Fruit fly (Drosophila melanogaster) whole organism, embryonic: ENCODE data around the gene Dpm3.

ENCODE experiments used
- C15 ChIP-seq: fragments of 200-800 bp; sonication (Bioruptor generic); IDR thresholded peaks from 3 replicates; pipeline ENCODE4 v1.3.6; 2022; ENCODE audit warnings: missing biosample characterization, missing genetic modification characterization
- CG1832 ChIP-seq: fragments of 200-800 bp; sonication (Bioruptor generic); optimal IDR thresholded peaks from 2 replicates; lab custom pipeline; 2017; ENCODE audit warnings: missing biosample characterization, mild to moderate bottlenecking, missing genetic modification characterization, inconsistent platforms
- CG2199 ChIP-seq: fragments of 200-800 bp; sonication (Bioruptor generic); IDR thresholded peaks from 3 replicates; pipeline ENCODE4 v1.3.6; 2022; ENCODE audit warnings: missing biosample characterization, missing genetic modification characterization
- CG34224 ChIP-seq: fragments of 200-800 bp; sonication (Bioruptor generic); IDR thresholded peaks from 3 replicates; pipeline ENCODE4 v1.3.6; 2022; ENCODE audit warnings: missing biosample characterization, missing genetic modification characterization; ENCODE audit not compliant: partially characterized antibody
- CG7271 ChIP-seq: fragments of 200-800 bp; sonication (Bioruptor generic); optimal IDR thresholded peaks from 2 replicates; lab custom pipeline; 2018; ENCODE audit warnings: missing biosample characterization, mild to moderate bottlenecking, missing genetic modification characterization, moderate library complexity
- onecut ChIP-seq: fragments of 200-800 bp; sonication (Bioruptor generic); IDR thresholded peaks from 2 replicates; pipeline ENCODE4 v1.3.6; 2022; ENCODE audit warnings: missing biosample characterization, missing genetic modification characterization
- pb ChIP-seq: fragments of 200-800 bp; sonication (Bioruptor generic); optimal IDR thresholded peaks from 3 replicates; lab custom pipeline; 2016; ENCODE audit warnings: missing biosample characterization, missing genetic modification characterization
- schlank ChIP-seq: fragments of 200-800 bp; sonication (Bioruptor generic); optimal IDR thresholded peaks from 2 replicates; lab custom pipeline; 2018; ENCODE audit warnings: missing biosample characterization, mild to moderate bottlenecking, missing genetic modification characterization

DNA sequence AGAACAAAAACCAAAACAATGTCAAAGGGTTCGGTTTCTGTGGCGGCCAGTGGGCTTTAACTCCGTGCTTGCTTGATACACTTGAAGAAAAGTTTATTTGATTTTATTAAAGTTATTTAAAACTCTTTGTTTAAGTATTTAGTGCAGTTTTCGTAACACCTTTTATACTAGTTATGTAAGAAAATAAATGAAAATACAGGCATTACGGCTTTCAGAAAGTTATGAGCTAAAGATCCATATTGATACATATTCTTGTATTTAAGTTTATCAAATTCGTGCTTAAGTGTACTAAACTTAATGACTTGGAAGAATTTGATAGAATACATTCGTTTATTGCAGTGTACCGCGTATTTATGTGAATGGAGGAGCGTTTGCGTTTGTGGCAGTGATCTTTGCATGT is 43.6 kb upstream of the Dpm3 start:
- TF ChIP-seq CG1832 (no peak), C15 (no peak), schlank (tag; lab: Kevin White, UChicago) (no peak), onecut (GFP tag; lab: Robert Waterston, UW) (no peak), CG7271 (tag; lab: Kevin White, UChicago) (no peak), CG2199 (GFP tag; lab: Robert Waterston, UW) (no peak), CG34224 (no peak), pb (GFP tag; lab: Kevin White, UChicago) (no peak)
